Fruit fly (Drosophila melanogaster): Measurements from ENCODE around the gene eag.
A peak's percentile ranks its signal among the peaks of the same experiment; 100 is the strongest.

eag gene

DNA sequence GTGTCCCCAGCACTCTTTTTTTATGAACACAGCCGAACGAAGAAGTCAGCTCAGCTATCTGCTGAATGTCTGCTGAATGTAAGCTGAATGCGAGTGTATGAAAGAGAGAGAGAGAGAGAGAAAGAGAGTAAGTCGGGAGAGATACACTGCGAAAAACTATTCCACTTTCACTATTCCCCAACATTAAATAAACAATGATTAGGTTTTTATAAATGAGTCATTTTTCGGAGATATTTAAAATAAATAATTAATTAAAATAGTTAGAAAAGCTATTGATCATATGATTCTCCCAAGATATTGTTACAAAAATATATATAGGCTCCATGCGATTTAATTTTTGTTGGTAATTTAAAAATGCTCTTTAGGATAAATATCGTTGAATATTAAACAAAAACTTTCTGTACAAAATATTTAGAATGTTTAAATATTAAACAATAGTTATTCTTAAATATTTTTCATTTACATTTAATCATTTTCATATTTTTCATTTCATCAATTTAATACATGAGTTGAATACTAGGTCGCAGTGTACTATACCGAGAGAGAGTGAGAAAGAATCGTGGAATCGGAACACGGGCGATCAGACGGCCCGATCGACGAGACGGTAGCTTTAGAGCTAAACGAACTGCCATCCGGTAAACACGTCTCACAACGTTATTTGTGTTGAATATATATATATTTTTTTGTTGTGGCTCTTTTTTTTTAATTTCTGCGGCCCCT lies 68.7 kb downstream of the eag start, which contains the start of gene be (continued):
- no peak for TF ChIP-seq Dip3 (GFP tag; optimal IDR thresholded peaks at IDR 0.05)
- TF ChIP-seq CG13624 (GFP tag; optimal IDR thresholded peaks at IDR 0.05): no peak
- TF ChIP-seq CG33213 (GFP tag; optimal IDR thresholded peaks at IDR 0.05): no peak
- TF ChIP-seq CG7839 (tag; optimal IDR thresholded peaks at IDR 0.05): peak; percentile 83
- TF ChIP-seq CG9932 (GFP tag; IDR thresholded peaks at IDR 0.05): peak; percentile 69
- TF ChIP-seq CG13894 (tag; optimal IDR thresholded peaks at IDR 0.05): no peak
- TF ChIP-seq ara (GFP tag; IDR thresholded peaks at IDR 0.05): 0 out of 2 replicates have a peak, but pooled peaks have one; percentile 32
- TF ChIP-seq gfzf (GFP tag; optimal IDR thresholded peaks at IDR 0.05): no peak
- TF ChIP-seq CG13296 (GFP tag; optimal IDR thresholded peaks at IDR 0.05): peak; percentile 73
- TF ChIP-seq CG14014 (GFP tag; IDR thresholded peaks at IDR 0.05): peak; percentile 64
- no peak for TF ChIP-seq Atf3 (GFP tag; optimal IDR thresholded peaks at IDR 0.05)
- TF ChIP-seq CG8290 (GFP tag; optimal IDR thresholded peaks at IDR 0.05): no peak
- peak in 1 of 2 experiments; percentile 37 for TF ChIP-seq CG8290 (tag; optimal IDR thresholded peaks at IDR 0.05)
- no peak for TF ChIP-seq ken (GFP tag; IDR thresholded peaks at IDR 0.05)
- TF ChIP-seq NfI (GFP tag; optimal IDR thresholded peaks at IDR 0.05): peak; percentile 1
- peak; percentile 87 for TF ChIP-seq CG9727 (GFP tag; optimal IDR thresholded peaks at IDR 0.05)
- TF ChIP-seq dimm (GFP tag; IDR thresholded peaks at IDR 0.05): no peak
- no peak for TF ChIP-seq CG7745 (tag; optimal IDR thresholded peaks at IDR 0.05)
- no peak for TF ChIP-seq D19B (GFP tag; optimal IDR thresholded peaks at IDR 0.05)
- no peak for TF ChIP-seq seq (GFP tag; IDR thresholded peaks at IDR 0.05)
- TF ChIP-seq sens (GFP tag): peak; percentile 60
- TF ChIP-seq Deaf1 (tag; optimal IDR thresholded peaks at IDR 0.05): peak; percentile 63
- peak; percentile 66 for TF ChIP-seq CG12769 (tag; optimal IDR thresholded peaks at IDR 0.05)
- TF ChIP-seq CG12236 (GFP tag; optimal IDR thresholded peaks at IDR 0.05): no peak
- TF ChIP-seq CG17328 (GFP tag; IDR thresholded peaks at IDR 0.05): 0 out of 2 replicates have a peak, but pooled peaks have one; percentile 8
- TF ChIP-seq CG2678 (tag; optimal IDR thresholded peaks at IDR 0.05): peak; percentile 91
- TF ChIP-seq dan (GFP tag; IDR thresholded peaks at IDR 0.05): no peak
- no peak for TF ChIP-seq ERR (GFP tag; optimal IDR thresholded peaks at IDR 0.05)
- peak; percentile 12 for TF ChIP-seq CG10462 (GFP tag; optimal IDR thresholded peaks at IDR 0.05)
- peak; percentile 66 for TF ChIP-seq sug (tag; optimal IDR thresholded peaks at IDR 0.05)
- no peak for TF ChIP-seq slou (GFP tag; optimal IDR thresholded peaks at IDR 0.05)
- peak; percentile 82 for TF ChIP-seq Meics (GFP tag; optimal IDR thresholded peaks at IDR 0.05)
- no peak for TF ChIP-seq CG31388 (GFP tag; optimal IDR thresholded peaks at IDR 0.05)
- TF ChIP-seq stc (GFP tag; IDR thresholded peaks at IDR 0.05): no peak; the same call in 1 of the 2 replicates
- peak; percentile 44 for TF ChIP-seq run (tag; optimal IDR thresholded peaks at IDR 0.05)
- no peak for TF ChIP-seq lov (optimal IDR thresholded peaks at IDR 0.05)
- no peak for TF ChIP-seq lov (GFP tag; IDR thresholded peaks at IDR 0.05)
- TF ChIP-seq dm (GFP tag; optimal IDR thresholded peaks at IDR 0.05): no peak
- no peak for TF ChIP-seq CG7963 (GFP tag; IDR thresholded peaks at IDR 0.05; ENCODE audit: partially characterized antibody)
- TF ChIP-seq CG1233 (GFP tag; optimal IDR thresholded peaks at IDR 0.05): peak; percentile 64
- no peak for TF ChIP-seq schlank (tag; optimal IDR thresholded peaks at IDR 0.05)
- TF ChIP-seq fd102C (GFP tag; optimal IDR thresholded peaks at IDR 0.05): no peak
- peak; percentile 31 for TF ChIP-seq tin (GFP tag; optimal IDR thresholded peaks at IDR 0.05)
- TF ChIP-seq klu (GFP tag; IDR thresholded peaks at IDR 0.05): peak; percentile 32; the same call in 1 of the 2 replicates
- TF ChIP-seq Asciz (GFP tag; optimal IDR thresholded peaks at IDR 0.05): peak; percentile 28
- TF ChIP-seq Lhr (GFP tag; optimal IDR thresholded peaks at IDR 0.05): no peak
- TF ChIP-seq crol (GFP tag; IDR thresholded peaks at IDR 0.05): no peak
- peak; percentile 54 for TF ChIP-seq CG10543 (GFP tag; optimal IDR thresholded peaks at IDR 0.05)
- no peak for TF ChIP-seq gt (GFP tag; IDR thresholded peaks at IDR 0.05)
- TF ChIP-seq pho (GFP tag; optimal IDR thresholded peaks at IDR 0.05): no peak
- peak; percentile 83 for TF ChIP-seq CG10267 (tag; optimal IDR thresholded peaks at IDR 0.05)
